Worm (Caenorhabditis elegans) whole organism, early embryonic: ENCODE data around the gene fbxa-85.

Experiments used
- aly-1 ChIP-seq: sonication (generic microtip); optimal IDR thresholded peaks from 2 replicates; lab custom pipeline; 2016; ENCODE audit warnings: missing genetic modification characterization, missing compliant biosample characterization
- ama-1 ChIP-seq: fragments of 150-350 bp; optimal IDR thresholded peaks from 2 replicates; lab custom pipeline; 2014
- ceh-36 ChIP-seq: sonication (generic microtip); optimal IDR thresholded peaks from 2 replicates; lab custom pipeline; 2016; ENCODE audit warnings: missing genetic modification characterization, inconsistent platforms, missing compliant biosample characterization
- hmbx-1 ChIP-seq: sonication (generic microtip); optimal IDR thresholded peaks from 2 replicates; lab custom pipeline; 2016; ENCODE audit warnings: mild to moderate bottlenecking, missing genetic modification characterization, missing compliant biosample characterization
- hmg-4 ChIP-seq: fragments of 200-800 bp; sonication (Bioruptor generic); optimal IDR thresholded peaks from 2 replicates; lab custom pipeline; 2018; ENCODE audit warnings: mild to moderate bottlenecking, missing genetic modification characterization, missing compliant biosample characterization
- pes-1 ChIP-seq: fragments of 200-800 bp; sonication (Bioruptor generic); IDR thresholded peaks from 2 replicates; pipeline ENCODE4 v1.3.6; 2022; ENCODE audit warnings: missing genetic modification reagents, missing genetic modification characterization, missing compliant biosample characterization
- sea-1 ChIP-seq: fragments of 200-800 bp; sonication (Bioruptor generic); conservative IDR thresholded peaks from 2 replicates; pipeline ENCODE4 v1.3.6; 2022; ENCODE audit warnings: missing genetic modification characterization, missing compliant biosample characterization
- tbx-37 ChIP-seq: fragments of 200-800 bp; sonication (Bioruptor generic); conservative IDR thresholded peaks from 2 replicates; pipeline ENCODE4 v1.3.6; 2022; ENCODE audit warnings: missing genetic modification reagents, missing genetic modification characterization, missing compliant biosample characterization

- TF ChIP-seq pes-1 (no peak), sea-1 (GFP tag; lab: Robert Waterston, UW) (no peak), aly-1 (tag; lab: Kevin White, UChicago) (no peak), hmg-4 (GFP tag; lab: Kevin White, UChicago) (no peak), tbx-37 (no peak), ama-1 (lab: Kevin White, UChicago) (no peak), ceh-36 (no peak), hmbx-1 (no peak)
Observed at ce11 chrV:17242552-17242951, 16.4 kb upstream of the fbxa-85 start, which contains the start of gene Y68A4B.3.
